Worm (Caenorhabditis elegans) whole organism, late embryonic: ENCODE results near the gene C53B7.3.

ENCODE experiments used
- T23F11.4 ChIP-seq: fragments of 200-800 bp; sonication (Bioruptor generic); optimal IDR thresholded peaks from 2 replicates; lab custom pipeline; 2018; ENCODE audit warnings: mild to moderate bottlenecking, missing genetic modification characterization, missing compliant biosample characterization
- ama-1 ChIP-seq: fragments of 150-350 bp; optimal IDR thresholded peaks from 2 replicates; lab custom pipeline; 2014
- ceh-19 ChIP-seq: fragments of 200-800 bp; sonication (Bioruptor generic); optimal IDR thresholded peaks from 2 replicates; lab custom pipeline; 2018; ENCODE audit warnings: mild to moderate bottlenecking, missing genetic modification characterization, missing compliant biosample characterization
- gmeb-2 ChIP-seq: sonication (generic microtip); optimal IDR thresholded peaks from 2 replicates; lab custom pipeline; 2016; ENCODE audit warnings: missing genetic modification characterization, inconsistent platforms, missing compliant biosample characterization
- mec-3 ChIP-seq: sonication (generic microtip); optimal IDR thresholded peaks from 2 replicates; lab custom pipeline; 2016; ENCODE audit warnings: borderline replicate concordance, missing genetic modification characterization, missing compliant biosample characterization
- nhr-11 ChIP-seq: fragments of 150-350 bp; optimal IDR thresholded peaks from 2 replicates; lab custom pipeline; 2014; ENCODE audit warnings: missing biosample characterization, missing genetic modification characterization
- pag-3 ChIP-seq: sonication (generic microtip); optimal IDR thresholded peaks from 2 replicates; lab custom pipeline; 2016; ENCODE audit warnings: missing compliant biosample characterization, missing genetic modification characterization, borderline replicate concordance
- ref-2 ChIP-seq: sonication (generic microtip); optimal IDR thresholded peaks from 2 replicates; lab custom pipeline; 2016; ENCODE audit warnings: missing genetic modification characterization, missing compliant biosample characterization
- rnt-1 ChIP-seq: sonication (generic microtip); optimal IDR thresholded peaks from 2 replicates; lab custom pipeline; 2016; ENCODE audit warnings: missing genetic modification characterization, missing compliant biosample characterization
- unc-3 ChIP-seq, 2 experiments: fragments of 200-800 bp in 1 of 2; sonication (Bioruptor generic) in 1 of 2; sonication (generic microtip) in 1 of 2; conservative IDR thresholded peaks in 1 of 2; optimal IDR thresholded peaks in 1 of 2; 2 replicates each; pipeline versions ENCODE4 v1.3.6 to Lab custom; 2016 to 2022; ENCODE audit warnings: missing compliant biosample characterization in 2 of 2, missing genetic modification characterization in 2 of 2, missing genetic modification reagents in 1 of 2
- unc-42 ChIP-seq: sonication (generic microtip); optimal IDR thresholded peaks from 2 replicates; lab custom pipeline; 2016; ENCODE audit warnings: missing genotype, missing genetic modification characterization, missing compliant biosample characterization
- unc-55 ChIP-seq: sonication (generic microtip); optimal IDR thresholded peaks from 2 replicates; lab custom pipeline; 2017; ENCODE audit warnings: missing biosample characterization, missing genetic modification reagents, missing genetic modification characterization

- TF ChIP-seq ceh-19 (GFP tag; lab: Kevin White, UChicago): no peak
- TF ChIP-seq unc-3 (GFP tag; conservative IDR thresholded peaks at IDR 0.05; lab: Robert Waterston, UW): no peak
- no peak for TF ChIP-seq unc-3 (tag; optimal IDR thresholded peaks at IDR 0.05; lab: Kevin White, UChicago)
- TF ChIP-seq ref-2 (tag; lab: Kevin White, UChicago): no peak
- no peak for TF ChIP-seq rnt-1
- no peak for TF ChIP-seq T23F11.4
- TF ChIP-seq ama-1 (lab: Kevin White, UChicago): no peak
- no peak for TF ChIP-seq pag-3 (tag; lab: Kevin White, UChicago)
- TF ChIP-seq mec-3 (tag; lab: Kevin White, UChicago): no peak
- TF ChIP-seq unc-55: no peak
- no peak for TF ChIP-seq gmeb-2
- peak; percentile 49 for TF ChIP-seq unc-42 (tag; lab: Kevin White, UChicago)
- TF ChIP-seq nhr-11 (tag; lab: Kevin White, UChicago): no peak
Measured at ce11 chrX:6893074-6893473, 48.5 kb downstream of the C53B7.3 start.
